Worm (Caenorhabditis elegans): ENCODE measurements around the gene F43C11.7.

DNA sequence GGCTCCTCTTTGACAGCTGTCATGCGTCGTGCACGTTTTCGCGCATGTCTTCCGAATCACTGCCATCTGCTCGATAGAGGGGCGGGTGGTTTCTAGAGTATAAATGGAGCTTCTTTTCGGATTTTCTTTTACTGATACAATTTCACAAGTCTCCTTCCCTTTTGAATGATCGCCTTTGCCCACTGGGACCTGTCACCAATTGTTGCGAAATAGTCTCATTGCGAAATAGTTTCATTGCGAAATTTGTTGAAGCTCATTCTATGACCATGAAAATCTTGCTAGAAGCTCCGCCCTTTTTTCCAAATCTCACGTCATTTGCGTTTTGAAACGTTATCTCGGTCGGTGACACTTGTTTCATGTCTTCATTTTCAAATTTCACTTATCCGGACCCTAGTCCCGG lies 46.3 kb upstream of the F43C11.7 start:
- TF ChIP-seq klf-2 (GFP tag; conservative IDR thresholded peaks at IDR 0.05), result no peak
- no peak for TF ChIP-seq ztf-23 (GFP tag; IDR thresholded peaks at IDR 0.05)
- no peak for TF ChIP-seq ztf-29 (GFP tag; IDR thresholded peaks at IDR 0.05)
- TF ChIP-seq flt-1 (GFP tag; IDR thresholded peaks at IDR 0.05), result no peak
- no peak for TF ChIP-seq med-1 (GFP tag; optimal IDR thresholded peaks at IDR 0.05; ENCODE audit: insufficient read depth)
- no peak for TF ChIP-seq cog-1 (tag; optimal IDR thresholded peaks at IDR 0.05)
- TF ChIP-seq tab-1 (GFP tag; IDR thresholded peaks at IDR 0.05), result no peak
- no peak for TF ChIP-seq ref-1 (GFP tag; conservative IDR thresholded peaks at IDR 0.05)
- no peak for TF ChIP-seq T22C8.4 (GFP tag; IDR thresholded peaks at IDR 0.05)
